Worm (Caenorhabditis elegans) whole organism, young adult: ENCODE measurements around the gene inx-11.
A peak's percentile ranks its signal among the peaks of the same experiment; 100 is the strongest.

Experiments
- B0336.3 ChIP-seq: fragments of 200-800 bp; sonication (Bioruptor generic); IDR thresholded peaks from 2 replicates; pipeline ENCODE4 v1.3.6; 2022; ENCODE audit warnings: missing genetic modification characterization, missing compliant biosample characterization
- F10E7.11 ChIP-seq: sonication (generic microtip); optimal IDR thresholded peaks from 2 replicates; lab custom pipeline; 2017; ENCODE audit warnings: mild to moderate bottlenecking, missing genetic modification characterization, moderate library complexity, missing compliant biosample characterization
- F23B12.7 ChIP-seq: sonication (generic microtip); optimal IDR thresholded peaks from 2 replicates; lab custom pipeline; 2017; ENCODE audit warnings: missing genetic modification characterization, mild to moderate bottlenecking, missing compliant biosample characterization, antibody characterized with exemption, moderate library complexity; ENCODE audit not compliant: insufficient read depth
- F33H1.4 ChIP-seq: fragments of 200-800 bp; sonication (Bioruptor generic); IDR thresholded peaks from 2 replicates; pipeline ENCODE4 v1.3.6; 2022; ENCODE audit warnings: missing genetic modification reagents, missing genetic modification characterization, missing compliant biosample characterization
- F57A8.1 ChIP-seq: fragments of 200-800 bp; sonication (Bioruptor generic); optimal IDR thresholded peaks from 2 replicates; lab custom pipeline; 2018; ENCODE audit warnings: mild to moderate bottlenecking, missing genetic modification characterization, moderate library complexity, missing compliant biosample characterization
- T07F8.4 ChIP-seq: sonication (generic microtip); optimal IDR thresholded peaks from 2 replicates; lab custom pipeline; 2016; ENCODE audit warnings: mild to moderate bottlenecking, missing genetic modification characterization, moderate library complexity, missing compliant biosample characterization
- Y53F4B.3 ChIP-seq: fragments of 200-800 bp; sonication (Bioruptor generic); IDR thresholded peaks from 2 replicates; pipeline ENCODE4 v1.3.6; 2022; ENCODE audit warnings: missing genetic modification reagents, missing genetic modification characterization, missing compliant biosample characterization
- ZK185.1 ChIP-seq: sonication (generic microtip); optimal IDR thresholded peaks from 2 replicates; lab custom pipeline; 2016; ENCODE audit warnings: mild to moderate bottlenecking, missing genetic modification characterization, missing compliant biosample characterization; ENCODE audit not compliant: poor library complexity, severe bottlenecking
- attf-3 ChIP-seq: fragments of 200-800 bp; sonication (Bioruptor generic); conservative IDR thresholded peaks from 2 replicates; pipeline ENCODE4 v1.3.6; 2022; ENCODE audit warnings: missing genetic modification reagents, missing genetic modification characterization, missing compliant biosample characterization
- ceh-27 ChIP-seq: fragments of 200-800 bp; sonication (Bioruptor generic); optimal IDR thresholded peaks from 2 replicates; lab custom pipeline; 2018; ENCODE audit warnings: mild to moderate bottlenecking, missing genetic modification characterization, moderate library complexity, missing compliant biosample characterization
- ceh-40 ChIP-seq: fragments of 200-800 bp; sonication (Bioruptor generic); IDR thresholded peaks from 2 replicates; pipeline ENCODE4 v1.3.6; 2022; ENCODE audit warnings: missing genetic modification characterization, missing compliant biosample characterization
- efl-1 ChIP-seq: fragments of 150-350 bp; optimal IDR thresholded peaks from 2 replicates; lab custom pipeline; 2014; ENCODE audit warnings: missing biosample characterization, missing genetic modification reagents, missing genetic modification characterization
- hlh-12 ChIP-seq: sonication (generic microtip); optimal IDR thresholded peaks from 2 replicates; lab custom pipeline; 2016; ENCODE audit warnings: missing genetic modification characterization, missing compliant biosample characterization
- hmg-1.2 ChIP-seq: fragments of 200-800 bp; sonication (Bioruptor generic); IDR thresholded peaks from 2 replicates; pipeline ENCODE4 v1.3.6; 2022; ENCODE audit warnings: missing genetic modification reagents, missing genetic modification characterization, missing compliant biosample characterization
- lir-1 ChIP-seq: fragments of 200-800 bp; sonication (Bioruptor generic); conservative IDR thresholded peaks from 2 replicates; pipeline ENCODE4 v1.3.6; 2022; ENCODE audit warnings: missing genetic modification reagents, missing genetic modification characterization, missing compliant biosample characterization
- mel-28 ChIP-seq: sonication (generic microtip); optimal IDR thresholded peaks from 2 replicates; lab custom pipeline; 2016; ENCODE audit warnings: borderline replicate concordance, mild to moderate bottlenecking, missing genetic modification characterization, missing compliant biosample characterization
- nhr-80 ChIP-seq: sonication (generic microtip); optimal IDR thresholded peaks from 2 replicates; lab custom pipeline; 2016; ENCODE audit warnings: missing genetic modification characterization, missing compliant biosample characterization
- pbrm-1 ChIP-seq: fragments of 200-800 bp; sonication (Bioruptor generic); IDR thresholded peaks from 2 replicates; pipeline ENCODE4 v1.3.6; 2022; ENCODE audit warnings: missing genetic modification reagents, missing genetic modification characterization, missing compliant biosample characterization
- rcor-1 ChIP-seq: fragments of 200-800 bp; sonication (Bioruptor generic); IDR thresholded peaks from 2 replicates; pipeline ENCODE4 v1.3.6; 2022; ENCODE audit warnings: missing genetic modification reagents, missing genetic modification characterization, missing compliant biosample characterization
- sptf-2 ChIP-seq: fragments of 200-800 bp; sonication (Bioruptor generic); optimal IDR thresholded peaks from 2 replicates; lab custom pipeline; 2018; ENCODE audit warnings: mild to moderate bottlenecking, missing genetic modification characterization, missing compliant biosample characterization
- zfh-2 ChIP-seq: fragments of 200-800 bp; sonication (Bioruptor generic); conservative IDR thresholded peaks from 2 replicates; pipeline ENCODE4 v1.3.6; 2022; ENCODE audit warnings: missing genetic modification reagents, missing genetic modification characterization, missing compliant biosample characterization
- ztf-18 ChIP-seq: sonication (generic microtip); optimal IDR thresholded peaks from 2 replicates; lab custom pipeline; 2016; ENCODE audit warnings: missing genotype, mild to moderate bottlenecking, missing genetic modification characterization, missing compliant biosample characterization
- ztf-22 ChIP-seq: fragments of 200-800 bp; sonication (Bioruptor generic); optimal IDR thresholded peaks from 2 replicates; lab custom pipeline; 2018; ENCODE audit warnings: mild to moderate bottlenecking, missing genetic modification characterization, moderate library complexity, missing compliant biosample characterization
- ztf-28 ChIP-seq: fragments of 200-800 bp; sonication (Bioruptor generic); IDR thresholded peaks from 2 replicates; pipeline ENCODE4 v1.3.6; 2022; ENCODE audit warnings: missing genetic modification reagents, missing genetic modification characterization, missing compliant biosample characterization

Gene inx-11

DNA sequence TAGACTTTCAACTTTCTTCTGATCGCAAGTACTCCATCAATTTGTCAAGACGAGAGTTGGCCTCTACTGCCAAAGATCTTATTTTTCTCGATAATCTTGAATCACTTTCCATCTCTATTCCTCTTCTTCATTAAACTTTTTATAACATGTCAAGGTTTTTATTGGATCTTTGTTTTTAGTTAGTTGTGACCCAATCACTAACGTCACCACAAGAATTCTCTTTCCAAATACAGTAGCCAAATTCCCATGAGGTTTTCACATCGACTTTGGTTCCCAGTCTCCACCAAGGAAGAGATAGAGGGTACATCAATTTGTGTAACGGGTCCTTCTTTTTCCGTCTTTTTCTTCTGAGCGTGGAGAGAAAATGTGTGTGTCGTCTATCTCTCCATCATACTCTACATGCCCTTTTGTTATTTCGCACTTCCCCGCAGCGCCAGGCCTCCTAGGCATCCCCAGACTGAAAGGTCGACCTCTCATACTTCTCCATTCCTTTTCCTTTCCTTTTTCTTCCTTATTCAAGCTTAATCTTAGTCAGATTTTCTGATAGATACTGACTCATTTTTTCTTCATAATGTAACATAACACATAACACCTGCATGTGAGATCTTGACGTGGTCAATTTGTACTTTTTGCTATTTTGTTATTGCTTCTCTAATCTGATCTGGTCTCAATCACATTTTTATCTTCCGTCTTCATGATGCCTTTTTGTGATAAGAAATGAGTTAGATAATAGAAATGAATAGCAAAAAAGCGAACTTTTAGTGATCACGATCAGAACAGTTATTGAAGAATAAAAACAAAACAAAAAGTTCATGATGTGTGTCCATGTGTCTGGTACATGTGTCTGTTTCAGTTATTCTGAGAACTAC, 52.2 kb downstream of the inx-11 start:
- no peak for TF ChIP-seq zfh-2 (GFP tag; lab: Robert Waterston, UW)
- TF ChIP-seq ztf-22 (GFP tag; lab: Kevin White, UChicago), result no peak

DNA sequence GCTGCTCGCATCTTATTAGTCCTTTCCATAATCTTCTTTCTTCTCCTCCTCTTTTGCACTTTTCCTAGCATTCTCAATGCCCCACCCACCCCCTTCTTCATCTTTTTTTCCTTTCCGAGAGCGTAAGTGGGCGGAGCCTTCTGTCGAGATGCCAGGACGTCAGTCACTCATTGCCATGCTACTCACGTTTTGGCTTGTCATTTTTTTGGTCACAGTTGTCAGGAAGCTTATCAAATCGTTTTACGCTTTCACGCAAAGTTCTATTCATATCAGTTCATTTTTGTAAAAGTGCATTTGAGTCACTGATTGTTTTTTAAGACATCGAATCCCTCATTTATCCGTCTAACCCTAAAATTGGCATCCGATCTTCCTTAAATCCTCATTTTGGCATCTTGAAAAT, 53.0 kb downstream of the inx-11 start:
- peak; percentile 13 for TF ChIP-seq ZK185.1 (tag; lab: Kevin White, UChicago)
- peak; percentile 23 for TF ChIP-seq nhr-80 (tag; lab: Kevin White, UChicago)
- no peak for TF ChIP-seq sptf-2 (GFP tag; lab: Kevin White, UChicago)

- TF ChIP-seq attf-3, result no peak
- TF ChIP-seq F10E7.11 (tag; lab: Kevin White, UChicago), result no peak
- no peak for TF ChIP-seq Y53F4B.3 (GFP tag; lab: Robert Waterston, UW)
- no peak for TF ChIP-seq mel-28 (tag; lab: Kevin White, UChicago)
- TF ChIP-seq hmg-1.2 (GFP tag; lab: Robert Waterston, UW), result no peak
- no peak for TF ChIP-seq pbrm-1
- no peak for TF ChIP-seq B0336.3
- TF ChIP-seq ceh-40 (GFP tag; lab: Robert Waterston, UW), result no peak
Measured at ce11 chrV:12540739-12541138, 53.7 kb downstream of the inx-11 start, which contains the start of gene F45D3.2. TSS of gene F45D3.2 (plus strand) at chrV:12541039.

ce11 chrV:12541207-12541606, 54.2 kb downstream of the inx-11 start:
- no peak for TF ChIP-seq F57A8.1 (GFP tag; lab: Kevin White, UChicago)
- no peak for TF ChIP-seq lir-1 (GFP tag; lab: Robert Waterston, UW)
- TF ChIP-seq F33H1.4, result no peak
- TF ChIP-seq ztf-28 (GFP tag; lab: Robert Waterston, UW), result no peak
- no peak for TF ChIP-seq ceh-27 (GFP tag; lab: Kevin White, UChicago)
- no peak for TF ChIP-seq F23B12.7 (tag; lab: Kevin White, UChicago)
- no peak for TF ChIP-seq hlh-12 (tag; lab: Kevin White, UChicago)
- TF ChIP-seq ztf-18, result no peak
- TF ChIP-seq efl-1 (GFP tag; lab: Kevin White, UChicago), result no peak
- no peak for TF ChIP-seq rcor-1 (GFP tag; lab: Robert Waterston, UW)
- TF ChIP-seq T07F8.4 (tag; lab: Kevin White, UChicago), result no peak
